Worm (Caenorhabditis elegans) whole organism, L4 larva: ENCODE data around the gene F01G10.5.

ENCODE experiments used
- D1046.2 ChIP-seq: fragments of 200-800 bp; sonication (Bioruptor generic); IDR thresholded peaks from 2 replicates; pipeline ENCODE4 v1.3.6; 2022; ENCODE audit warnings: missing genetic modification characterization, missing compliant biosample characterization
- F10B5.3 ChIP-seq: sonication (generic microtip); optimal IDR thresholded peaks from 2 replicates; lab custom pipeline; 2016; ENCODE audit warnings: mild to moderate bottlenecking, missing genetic modification characterization, missing compliant biosample characterization
- F26F4.8 ChIP-seq: fragments of 200-800 bp; sonication (Bioruptor generic); conservative IDR thresholded peaks from 2 replicates; pipeline ENCODE4 v1.3.6; 2022; ENCODE audit warnings: missing genetic modification characterization, missing compliant biosample characterization
- T26A8.4 ChIP-seq: fragments of 200-800 bp; sonication (Bioruptor generic); IDR thresholded peaks from 2 replicates; pipeline ENCODE4 v1.3.6; 2022; ENCODE audit warnings: missing genetic modification characterization, missing compliant biosample characterization
- Y48G9A.11 ChIP-seq: fragments of 200-800 bp; sonication (Bioruptor generic); IDR thresholded peaks from 2 replicates; pipeline ENCODE4 v1.3.6; 2022; ENCODE audit warnings: missing genetic modification reagents, missing genetic modification characterization, missing compliant biosample characterization
- Y75B8A.6 ChIP-seq: fragments of 200-800 bp; sonication (Bioruptor generic); IDR thresholded peaks from 2 replicates; pipeline ENCODE4 v1.3.6; 2022; ENCODE audit warnings: missing genetic modification reagents, missing genetic modification characterization, missing compliant biosample characterization
- aha-1 ChIP-seq: fragments of 150-350 bp; peaks from one replicate; lab custom pipeline; 2014; ENCODE audit warnings: missing biosample characterization, missing genetic modification characterization
- aly-2 ChIP-seq: sonication (generic microtip); optimal IDR thresholded peaks from 2 replicates; lab custom pipeline; 2018; ENCODE audit warnings: missing biosample characterization, missing genetic modification characterization
- ceh-32 ChIP-seq: sonication (generic microtip); optimal IDR thresholded peaks from 2 replicates; lab custom pipeline; 2016; ENCODE audit warnings: mild to moderate bottlenecking, missing genetic modification characterization, missing compliant biosample characterization; ENCODE audit not compliant: poor library complexity
- ceh-62 ChIP-seq: sonication (generic microtip); optimal IDR thresholded peaks from 2 replicates; lab custom pipeline; 2017; ENCODE audit warnings: missing biosample characterization, missing genetic modification characterization
- ceh-82 ChIP-seq: sonication (generic microtip); optimal IDR thresholded peaks from 2 replicates; lab custom pipeline; 2017; ENCODE audit warnings: missing biosample characterization, missing genetic modification characterization
- ces-1 ChIP-seq: fragments of 150-350 bp; sonication (generic microtip); optimal IDR thresholded peaks from 4 replicates; lab custom pipeline; 2014; ENCODE audit warnings: missing biosample characterization, missing genetic modification reagents, missing genetic modification characterization
- daf-16 ChIP-seq, 3 experiments: sonication (generic microtip); optimal IDR thresholded peaks; 2 replicates each; lab custom pipeline; 2016 to 2017; ENCODE audit warnings: missing genetic modification characterization in 3 of 3, missing genetic modification reagents in 3 of 3, mild to moderate bottlenecking in 2 of 3, missing compliant biosample characterization in 2 of 3, missing biosample characterization in 1 of 3, moderate library complexity in 1 of 3
- dmd-8 ChIP-seq: fragments of 200-800 bp; sonication (Bioruptor generic); IDR thresholded peaks from 2 replicates; pipeline ENCODE4 v1.3.6; 2022; ENCODE audit warnings: missing genetic modification characterization, missing compliant biosample characterization
- dmd-9 ChIP-seq: fragments of 200-800 bp; sonication (Bioruptor generic); IDR thresholded peaks from 2 replicates; pipeline ENCODE4 v1.3.6; 2022; ENCODE audit warnings: missing genetic modification reagents, missing genetic modification characterization, missing compliant biosample characterization
- duxl-1 ChIP-seq: sonication (generic microtip); optimal IDR thresholded peaks from 2 replicates; lab custom pipeline; 2016; ENCODE audit warnings: mild to moderate bottlenecking, missing genetic modification characterization, moderate library complexity, missing compliant biosample characterization; ENCODE audit not compliant: poor library complexity
- dve-1 ChIP-seq: sonication (generic microtip); optimal IDR thresholded peaks from 2 replicates; lab custom pipeline; 2017; ENCODE audit warnings: antibody characterized with exemption, mild to moderate bottlenecking, missing genetic modification characterization, missing compliant biosample characterization; ENCODE audit not compliant: insufficient read depth
- egl-43 ChIP-seq: fragments of 200-800 bp; sonication (Bioruptor generic); IDR thresholded peaks from 2 replicates; pipeline ENCODE4 v1.3.6; 2022; ENCODE audit warnings: missing genetic modification reagents, missing genetic modification characterization, missing compliant biosample characterization
- gei-8 ChIP-seq: fragments of 200-800 bp; sonication (Bioruptor generic); optimal IDR thresholded peaks from 2 replicates; lab custom pipeline; 2018; ENCODE audit warnings: mild to moderate bottlenecking, missing genetic modification characterization, missing compliant biosample characterization
- hlh-30 ChIP-seq: sonication (generic microtip); optimal IDR thresholded peaks from 2 replicates; lab custom pipeline; 2017; ENCODE audit warnings: antibody characterized with exemption, mild to moderate bottlenecking, missing genetic modification characterization, missing compliant biosample characterization; ENCODE audit not compliant: insufficient read depth
- jun-1 ChIP-seq: fragments of 150-350 bp; optimal IDR thresholded peaks from 2 replicates; lab custom pipeline; 2014; ENCODE audit warnings: missing biosample characterization, missing genetic modification reagents, missing genetic modification characterization
- lim-7 ChIP-seq: fragments of 200-800 bp; sonication (Bioruptor generic); IDR thresholded peaks from 2 replicates; pipeline ENCODE4 v1.3.6; 2022; ENCODE audit warnings: missing genetic modification characterization, missing compliant biosample characterization
- lin-13 ChIP-seq: fragments of 150-350 bp; optimal IDR thresholded peaks from 2 replicates; lab custom pipeline; 2014; ENCODE audit warnings: missing biosample characterization, missing genetic modification reagents, missing genetic modification characterization
- lin-39 ChIP-seq: fragments of 150-350 bp; optimal IDR thresholded peaks from 2 replicates; lab custom pipeline; 2014; ENCODE audit warnings: missing biosample characterization, missing genetic modification reagents, missing genetic modification characterization
- lir-3 ChIP-seq: sonication (generic microtip); optimal IDR thresholded peaks from 2 replicates; lab custom pipeline; 2016; ENCODE audit warnings: mild to moderate bottlenecking, missing genetic modification characterization, missing compliant biosample characterization
- madf-5 ChIP-seq, 2 experiments: fragments of 200-800 bp; sonication (Bioruptor generic); IDR thresholded peaks; 2 replicates each; pipeline ENCODE4 v1.3.6; 2022; ENCODE audit warnings: missing compliant biosample characterization in 2 of 2, missing genetic modification characterization in 2 of 2
- mep-1 ChIP-seq: fragments of 150-350 bp; sonication (generic microtip); optimal IDR thresholded peaks from 3 replicates; lab custom pipeline; 2014; ENCODE audit warnings: missing biosample characterization, missing genetic modification characterization
- nhr-28 ChIP-seq: fragments of 150-350 bp; optimal IDR thresholded peaks from 2 replicates; lab custom pipeline; 2014; ENCODE audit warnings: missing biosample characterization, missing genetic modification characterization
- nhr-41 ChIP-seq: fragments of 200-800 bp; sonication (Bioruptor generic); IDR thresholded peaks from 2 replicates; pipeline ENCODE4 v1.3.6; 2022; ENCODE audit warnings: missing genetic modification reagents, missing genetic modification characterization, missing compliant biosample characterization
- nhr-42 ChIP-seq: fragments of 200-800 bp; sonication (Bioruptor generic); IDR thresholded peaks from 2 replicates; pipeline ENCODE4 v1.3.6; 2022; ENCODE audit warnings: missing genetic modification characterization, missing compliant biosample characterization
- nhr-48 ChIP-seq: sonication (generic microtip); optimal IDR thresholded peaks from 2 replicates; lab custom pipeline; 2016; ENCODE audit warnings: mild to moderate bottlenecking, missing genetic modification characterization, missing compliant biosample characterization
- nhr-6 ChIP-seq: fragments of 150-350 bp; optimal IDR thresholded peaks from 2 replicates; lab custom pipeline; 2014; ENCODE audit warnings: missing biosample characterization, missing genetic modification characterization
- nhr-77 ChIP-seq: fragments of 150-350 bp; optimal IDR thresholded peaks from 2 replicates; lab custom pipeline; 2014; ENCODE audit warnings: missing biosample characterization, missing genetic modification characterization
- pha-4 ChIP-seq, 2 experiments: fragments of 150-350 bp in 1 of 2; fragments of 200-800 bp in 1 of 2; sonication (Bioruptor generic) in 1 of 2; IDR thresholded peaks in 1 of 2; optimal IDR thresholded peaks in 1 of 2; 2 replicates each; pipeline versions ENCODE4 v1.3.6 to Lab custom; 2014 to 2022; ENCODE audit warnings: missing genetic modification characterization in 2 of 2, missing genetic modification reagents in 2 of 2, missing biosample characterization in 1 of 2, missing compliant biosample characterization in 1 of 2
- php-3 ChIP-seq: fragments of 200-800 bp; sonication (Bioruptor generic); IDR thresholded peaks from 2 replicates; pipeline ENCODE4 v1.3.6; 2022; ENCODE audit warnings: missing genetic modification reagents, missing genetic modification characterization, missing compliant biosample characterization
- saeg-2 ChIP-seq: fragments of 200-800 bp; sonication (Bioruptor generic); IDR thresholded peaks from 2 replicates; pipeline ENCODE4 v1.3.6; 2022; ENCODE audit warnings: missing genetic modification reagents, missing genetic modification characterization, missing compliant biosample characterization
- sdz-12 ChIP-seq: fragments of 200-800 bp; sonication (Bioruptor generic); optimal IDR thresholded peaks from 2 replicates; lab custom pipeline; 2018; ENCODE audit warnings: mild to moderate bottlenecking, missing genetic modification characterization, missing compliant biosample characterization
- skn-1 ChIP-seq: fragments of 150-350 bp; optimal IDR thresholded peaks from 2 replicates; lab custom pipeline; 2014; ENCODE audit warnings: missing biosample characterization, missing genetic modification characterization
- snpc-1.2 ChIP-seq: fragments of 200-800 bp; sonication (Bioruptor generic); IDR thresholded peaks from 2 replicates; pipeline ENCODE4 v1.3.6; 2022; ENCODE audit warnings: missing genetic modification reagents, missing genetic modification characterization, missing compliant biosample characterization
- spr-1 ChIP-seq: sonication (generic microtip); optimal IDR thresholded peaks from 2 replicates; lab custom pipeline; 2016; ENCODE audit warnings: mild to moderate bottlenecking, missing genetic modification characterization, missing compliant biosample characterization
- unc-62 ChIP-seq, 3 experiments: fragments of 150-350 bp in 1 of 3; sonication (generic microtip); optimal IDR thresholded peaks in 2 of 3; peaks in 1 of 3; 1 replicate in 1 of 3; 2 replicates in 2 of 3; lab custom pipeline; 2014 to 2017; ENCODE audit warnings: missing biosample characterization in 3 of 3, missing genetic modification characterization in 3 of 3, missing genetic modification reagents in 3 of 3, missing genotype in 1 of 3
- vab-7 ChIP-seq: fragments of 200-800 bp; sonication (Bioruptor generic); IDR thresholded peaks from 2 replicates; pipeline ENCODE4 v1.3.6; 2022; ENCODE audit warnings: missing genetic modification reagents, missing genetic modification characterization, missing compliant biosample characterization
- zfp-3 ChIP-seq: fragments of 200-800 bp; sonication (Bioruptor generic); conservative IDR thresholded peaks from 2 replicates; pipeline ENCODE4 v1.3.6; 2022; ENCODE audit warnings: missing genetic modification reagents, missing genetic modification characterization, missing compliant biosample characterization

Gene F01G10.5

DNA sequence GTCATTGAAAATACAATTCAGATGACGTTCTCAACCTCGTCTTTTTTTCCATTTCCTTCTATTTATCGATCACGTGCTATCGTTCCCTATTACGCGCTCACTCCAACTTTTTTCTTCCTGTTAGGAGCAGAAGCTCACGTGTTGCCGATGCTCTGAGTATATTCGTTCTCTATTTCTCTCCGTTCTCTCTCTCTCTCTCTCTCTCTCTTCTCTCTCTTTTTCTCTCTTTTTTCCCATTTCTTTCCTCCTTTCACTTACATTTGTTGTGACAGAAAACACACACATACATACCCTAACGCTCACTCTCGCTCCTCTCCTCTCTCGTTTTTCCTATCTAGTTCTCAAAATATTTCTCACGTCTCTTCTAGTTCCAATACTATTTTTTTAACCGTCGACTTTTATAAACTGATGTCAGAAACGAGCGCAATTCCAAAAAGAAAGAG, 21.5 kb upstream of the F01G10.5 start (continued):
- TF ChIP-seq lir-3 (tag; lab: Kevin White, UChicago) (no peak), jun-1 (tag; lab: Kevin White, UChicago) (peak; percentile 80), F10B5.3 (tag; lab: Kevin White, UChicago) (no peak), zfp-3 (GFP tag; lab: Robert Waterston, UW) (0 out of 2 replicates have a peak, but pooled peaks have one; percentile 50), ceh-82 (no peak), nhr-42 (GFP tag; lab: Robert Waterston, UW) (no peak), ceh-32 (tag; lab: Kevin White, UChicago) (no peak), snpc-1.2 (no peak)

DNA sequence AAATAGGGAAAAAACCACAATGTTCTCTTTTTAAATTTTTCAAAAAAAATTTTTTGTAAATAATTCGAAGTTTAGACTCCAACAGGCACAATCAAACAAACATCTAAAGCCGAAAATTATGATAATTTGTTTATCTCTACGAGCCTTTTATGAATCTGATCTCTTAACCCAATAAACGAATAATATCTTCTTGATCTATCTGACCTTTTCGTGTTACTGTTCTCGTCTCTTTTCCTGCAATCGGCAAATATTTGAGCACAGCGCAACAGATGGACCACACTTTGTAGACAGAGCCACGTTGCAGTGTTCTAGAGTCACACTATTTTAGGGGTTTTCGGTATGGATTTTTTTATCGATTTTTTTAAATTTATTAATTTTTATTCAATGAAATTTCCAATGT, 20.9 kb upstream of the F01G10.5 start:
- no peak for TF ChIP-seq mep-1 (tag; lab: Kevin White, UChicago)
- peak; percentile 6 for TF ChIP-seq aha-1

DNA sequence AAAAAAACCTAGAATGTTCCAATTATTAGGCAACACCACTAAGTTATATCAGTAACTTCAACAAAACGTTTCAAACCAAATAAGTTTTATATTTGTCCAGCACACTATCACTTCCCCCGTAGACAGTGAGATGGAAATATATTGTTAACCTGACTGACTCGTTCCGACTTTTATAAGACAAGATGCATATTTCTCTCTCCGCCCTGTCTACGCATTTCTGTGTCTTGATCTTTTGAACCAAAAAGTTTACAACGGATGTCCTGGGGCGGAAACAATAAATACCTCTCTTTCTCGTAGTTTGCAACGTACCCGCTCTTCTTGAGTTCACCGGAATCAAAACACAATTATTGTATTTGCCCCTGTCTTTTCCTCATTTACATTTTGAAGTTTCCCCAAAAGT, 20.4 kb upstream of the F01G10.5 start:
- peak; percentile 27 for TF ChIP-seq nhr-28
- TF ChIP-seq gei-8, result no peak
- TF ChIP-seq daf-16 (GFP tag; optimal IDR thresholded peaks at IDR 0.05; lab: Kevin White, UChicago), result no peak
- peak; percentile 33 for TF ChIP-seq daf-16 (tag; optimal IDR thresholded peaks at IDR 0.05; lab: Kevin White, UChicago)
- TF ChIP-seq, all 104 proteins: peak for 2

DNA sequence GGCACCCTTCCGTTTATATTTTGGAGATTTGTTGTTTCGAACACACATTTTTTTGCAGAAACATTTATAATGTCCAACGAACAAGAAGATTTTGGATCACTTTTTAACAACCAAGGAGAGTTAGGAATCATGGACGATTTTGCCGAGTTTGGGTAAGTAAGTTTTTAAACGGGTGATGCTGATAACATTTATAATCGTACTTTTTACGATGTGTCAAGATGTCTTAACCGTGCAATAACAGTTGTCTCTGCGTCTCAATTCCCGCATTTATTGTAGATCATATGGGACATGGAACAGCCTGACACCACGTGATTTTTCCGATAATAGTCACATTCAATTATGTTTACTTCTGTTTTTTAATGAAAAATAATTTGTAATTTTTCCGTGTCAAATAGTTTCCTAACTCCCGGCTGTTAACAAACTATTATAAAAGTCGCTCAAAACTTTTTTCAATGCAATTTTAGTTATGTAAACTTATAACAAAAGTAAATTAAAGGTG, 19.8 kb upstream of the F01G10.5 start, which contains the start of gene daf-14:
Gene daf-14 (plus strand): TSS at position 51 of the 499 bp plus-strand sequence.
- no peak for TF ChIP-seq egl-43
- TF ChIP-seq T26A8.4, result no peak
- peak; percentile 77 for TF ChIP-seq dve-1
- no peak for TF ChIP-seq dmd-8 (GFP tag; lab: Robert Waterston, UW)
- TF ChIP-seq pha-4 (GFP tag; IDR thresholded peaks at IDR 0.05; lab: Robert Waterston, UW), result no peak
- no peak for TF ChIP-seq pha-4 (tag; optimal IDR thresholded peaks at IDR 0.05; lab: Kevin White, UChicago)
- no peak for TF ChIP-seq skn-1 (tag; lab: Kevin White, UChicago)
- no peak for TF ChIP-seq Y48G9A.11 (GFP tag; lab: Robert Waterston, UW)
- no peak for TF ChIP-seq dmd-9 (GFP tag; lab: Robert Waterston, UW)
- no peak for TF ChIP-seq saeg-2 (GFP tag; lab: Robert Waterston, UW)
- TF ChIP-seq ceh-62, result no peak
- TF ChIP-seq ces-1 (GFP tag; lab: Kevin White, UChicago), result no peak
- no peak for TF ChIP-seq spr-1
- no peak for TF ChIP-seq vab-7
- TF ChIP-seq nhr-28, result peak; percentile 50
- TF ChIP-seq lim-7 (GFP tag; lab: Robert Waterston, UW), result no peak
- TF ChIP-seq unc-62 (GFP tag; optimal IDR thresholded peaks at IDR 0.05 in 1 of 2; lab: Kevin White, UChicago), result peak in 1 of 2 experiments; percentile 12
- no peak for TF ChIP-seq unc-62 (tag; optimal IDR thresholded peaks at IDR 0.05; lab: Kevin White, UChicago)
- TF ChIP-seq aha-1, result peak; percentile 74
- no peak for TF ChIP-seq jun-1 (tag; lab: Kevin White, UChicago)
- TF ChIP-seq F26F4.8 (GFP tag; lab: Robert Waterston, UW), result no peak
- no peak for TF ChIP-seq nhr-6 (tag; lab: Kevin White, UChicago)
- no peak for TF ChIP-seq nhr-41 (GFP tag; lab: Robert Waterston, UW)
- TF ChIP-seq nhr-48 (tag; lab: Kevin White, UChicago), result peak; percentile 20
- TF ChIP-seq Y75B8A.6 (GFP tag; lab: Robert Waterston, UW), result no peak
- no peak for TF ChIP-seq madf-5 (GFP tag; IDR thresholded peaks at IDR 0.05; lab: Robert Waterston, UW)
- peak; percentile 30 for TF ChIP-seq nhr-77 (tag; lab: Kevin White, UChicago)
- no peak for TF ChIP-seq gei-8
- no peak for TF ChIP-seq daf-16 (GFP tag; optimal IDR thresholded peaks at IDR 0.05; lab: Kevin White, UChicago)
- peak; percentile 82 for TF ChIP-seq daf-16 (tag; optimal IDR thresholded peaks at IDR 0.05; lab: Kevin White, UChicago)
- TF ChIP-seq hlh-30 (tag; lab: Kevin White, UChicago), result peak; percentile 81
- no peak for TF ChIP-seq aly-2 (tag; lab: Kevin White, UChicago)
- no peak for TF ChIP-seq lin-39 (tag; lab: Kevin White, UChicago)
- TF ChIP-seq sdz-12, result no peak
- TF ChIP-seq lin-13 (GFP tag; lab: Kevin White, UChicago), result no peak
- TF ChIP-seq duxl-1, result peak; percentile 25
- peak; percentile 49; the same call in 1 of the 2 replicates for TF ChIP-seq php-3 (GFP tag; lab: Robert Waterston, UW)
- no peak for TF ChIP-seq D1046.2
